Fruit fly (Drosophila melanogaster) whole organism, wandering third instar larva: ENCODE data around the gene Gmap.

ENCODE experiments used
- Abd-B ChIP-seq: fragments of >200 bp; optimal IDR thresholded peaks from 2 replicates; lab custom pipeline; 2017; ENCODE audit warnings: missing biosample characterization, missing genetic modification characterization
- CG9705 ChIP-seq: fragments of 200-800 bp; sonication (Bioruptor generic); optimal IDR thresholded peaks from 2 replicates; lab custom pipeline; 2018; ENCODE audit warnings: missing biosample characterization, mild to moderate bottlenecking, missing genetic modification characterization
- Dfd ChIP-seq: fragments of >200 bp; optimal IDR thresholded peaks from 2 replicates; lab custom pipeline; 2017; ENCODE audit warnings: missing biosample characterization, missing genetic modification characterization
- Dif ChIP-seq: fragments of 200-275, 200-300 bp; sonication (Bioruptor generic); optimal IDR thresholded peaks from 2 replicates; lab custom pipeline; 2018; ENCODE audit warnings: missing biosample characterization, missing genetic modification characterization; ENCODE audit not compliant: partially characterized antibody
- Jra ChIP-seq: sonication (Bioruptor generic); optimal IDR thresholded peaks from 2 replicates; lab custom pipeline; 2016; ENCODE audit warnings: missing biosample characterization, missing genetic modification characterization
- OdsH ChIP-seq: fragments of 200-800 bp; sonication (Bioruptor generic); optimal IDR thresholded peaks from 2 replicates; lab custom pipeline; 2016; ENCODE audit warnings: missing biosample characterization, mild to moderate bottlenecking, missing genetic modification characterization
- br ChIP-seq: fragments of 200-800 bp; sonication (Bioruptor generic); optimal IDR thresholded peaks from 2 replicates; lab custom pipeline; 2016; ENCODE audit warnings: missing biosample characterization, missing genetic modification characterization
- foxo ChIP-seq, 2 experiments: fragments of 200-800 bp; sonication (Bioruptor generic); optimal IDR thresholded peaks; 2 replicates in 1 of 2; 3 replicates in 1 of 2; lab custom pipeline; 2016 to 2017; ENCODE audit warnings: missing biosample characterization in 2 of 2, missing genetic modification characterization in 2 of 2
- fru ChIP-seq: fragments of 200-800 bp; sonication (Bioruptor generic); optimal IDR thresholded peaks from 3 replicates; lab custom pipeline; 2016; ENCODE audit warnings: missing biosample characterization, mild to moderate bottlenecking, missing genetic modification characterization
- h ChIP-seq: fragments of 200-800 bp; sonication (Bioruptor generic); optimal IDR thresholded peaks from 3 replicates; lab custom pipeline; 2016; ENCODE audit warnings: missing biosample characterization, mild to moderate bottlenecking, missing genetic modification characterization
- pan ChIP-seq: fragments of >200 bp; optimal IDR thresholded peaks from 2 replicates; lab custom pipeline; 2017
- psq ChIP-seq: fragments of 200-800 bp; sonication (Bioruptor generic); optimal IDR thresholded peaks from 3 replicates; lab custom pipeline; 2017; ENCODE audit warnings: missing biosample characterization, mild to moderate bottlenecking, missing genetic modification characterization, moderate library complexity
- rgr ChIP-seq: fragments of 200-800 bp; sonication (Bioruptor generic); optimal IDR thresholded peaks from 3 replicates; lab custom pipeline; 2016; ENCODE audit warnings: missing biosample characterization, mild to moderate bottlenecking, missing genetic modification characterization
- usp ChIP-seq: fragments of >200 bp; optimal IDR thresholded peaks from 2 replicates; lab custom pipeline; 2017; ENCODE audit warnings: missing biosample characterization, missing genetic modification characterization

DNA sequence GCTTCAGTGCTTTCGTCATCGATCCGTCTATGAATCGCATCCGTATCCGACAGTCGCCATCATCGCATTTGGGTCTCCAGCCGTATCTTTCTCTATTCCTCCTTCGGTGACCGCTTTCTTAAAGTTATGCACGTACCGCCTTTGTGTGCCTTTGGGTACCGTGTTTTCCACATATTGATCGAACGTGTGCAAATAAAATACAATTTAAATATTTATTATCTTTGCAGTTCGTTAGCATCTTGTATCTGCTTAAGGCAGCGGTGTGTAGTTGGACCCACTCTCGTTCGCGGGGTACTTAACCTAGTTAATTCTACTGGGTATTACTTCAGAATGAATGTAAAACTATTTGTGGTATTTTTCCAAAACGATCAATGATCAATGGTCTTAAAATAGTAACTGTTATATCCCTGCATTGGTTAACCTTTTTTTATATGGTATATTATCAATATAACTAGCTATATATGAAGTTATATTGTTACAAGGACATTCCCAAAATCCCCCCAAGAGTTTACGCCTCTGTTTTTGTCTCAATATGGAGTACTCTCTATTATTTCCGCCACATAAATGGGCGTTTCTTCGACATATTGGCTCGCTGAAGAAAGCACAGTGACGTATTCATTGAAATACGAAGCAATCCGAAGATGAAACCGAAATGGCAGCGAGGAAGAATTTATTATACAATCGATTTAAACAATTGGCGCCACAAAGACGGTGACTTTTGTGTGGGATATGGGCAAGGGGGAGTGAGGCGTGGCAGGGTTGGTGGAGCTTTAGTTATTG is 9.1 kb downstream of the Gmap start:
- TF ChIP-seq fru (GFP tag; lab: Kevin White, UChicago) (no peak), br (GFP tag; lab: Kevin White, UChicago) (no peak), Jra (no peak), CG9705 (GFP tag; lab: Kevin White, UChicago) (no peak), psq (GFP tag; lab: Kevin White, UChicago) (no peak), pan (no peak), Dfd (no peak), Abd-B (no peak), OdsH (no peak), h (GFP tag; lab: Kevin White, UChicago) (no peak), rgr (GFP tag; lab: Kevin White, UChicago) (no peak), Dif (no peak), foxo (GFP tag; optimal IDR thresholded peaks at IDR 0.05; lab: Kevin White, UChicago) (no peak), usp (GFP tag; lab: Kevin White, UChicago) (no peak)
